Worm (Caenorhabditis elegans) whole organism, late embryonic: Measurements from ENCODE around the gene ubl-1.

Experiments used
- ahr-1 ChIP-seq: sonication (generic microtip); optimal IDR thresholded peaks from 2 replicates; lab custom pipeline; 2016; ENCODE audit warnings: missing genetic modification characterization, missing compliant biosample characterization
- ama-1 ChIP-seq: fragments of 150-350 bp; optimal IDR thresholded peaks from 2 replicates; lab custom pipeline; 2014
- fkh-10 ChIP-seq: fragments of 150-350 bp; optimal IDR thresholded peaks from 2 replicates; lab custom pipeline; 2014; ENCODE audit warnings: missing biosample characterization, missing genetic modification reagents, missing genetic modification characterization
- lin-11 ChIP-seq: fragments of 200-800 bp; sonication (Bioruptor generic); optimal IDR thresholded peaks from 2 replicates; lab custom pipeline; 2018; ENCODE audit warnings: mild to moderate bottlenecking, missing genetic modification characterization, missing compliant biosample characterization
- pax-1 ChIP-seq: fragments of 150-350 bp; optimal IDR thresholded peaks from 2 replicates; lab custom pipeline; 2014; ENCODE audit warnings: missing biosample characterization, missing genetic modification characterization

DNA sequence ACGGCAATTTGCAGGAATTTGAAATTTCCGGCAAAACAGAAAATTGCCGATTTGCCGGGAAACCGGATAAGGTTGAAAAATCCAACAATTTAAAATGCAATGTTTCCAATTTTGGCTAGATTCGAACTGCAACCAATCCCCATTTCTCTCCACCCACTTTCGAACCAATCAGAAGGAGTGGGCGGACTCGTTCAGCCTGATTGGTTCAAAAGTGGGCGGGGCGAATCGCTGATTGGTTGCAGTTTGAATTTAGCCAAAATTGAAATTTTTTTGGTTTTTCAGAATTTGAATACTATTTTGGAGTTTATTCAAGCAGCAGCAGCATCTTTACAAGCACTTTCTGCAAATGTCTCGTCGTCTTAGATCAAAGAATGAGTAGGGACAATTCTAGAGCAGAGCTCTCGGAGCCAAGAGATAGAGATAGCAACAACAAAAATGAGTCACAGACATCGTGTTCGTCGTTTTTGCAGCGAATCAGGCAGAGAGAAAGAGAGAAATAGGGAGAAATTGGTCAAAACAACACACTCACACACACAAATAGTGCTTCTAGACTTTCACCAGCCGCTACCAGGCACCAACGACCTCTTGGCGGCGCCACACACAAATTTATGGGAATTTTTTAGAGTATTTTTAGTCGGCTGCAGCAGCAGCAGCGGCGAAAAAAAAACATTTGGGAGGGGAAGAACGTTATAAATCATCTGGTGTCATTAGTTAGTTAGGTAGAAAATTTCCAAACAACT, 36.9 kb upstream of the ubl-1 start:
- no peak for TF ChIP-seq fkh-10
- no peak for TF ChIP-seq ama-1
- TF ChIP-seq lin-11 (tag; lab: Kevin White, UChicago) = no peak
- TF ChIP-seq pax-1 (tag; lab: Kevin White, UChicago) = no peak
- TF ChIP-seq ahr-1 (tag; lab: Kevin White, UChicago) = no peak
